Worm (Caenorhabditis elegans) whole organism, L3 larva: ENCODE results near the gene mdl-1.
A peak's percentile ranks its signal among the peaks of the same experiment; 100 is the strongest.

ENCODE experiments used
- R02D3.7 ChIP-seq: fragments of 150-350 bp; optimal IDR thresholded peaks from 2 replicates; lab custom pipeline; 2014; ENCODE audit warnings: missing biosample characterization, missing genetic modification characterization
- ZK546.5 ChIP-seq: sonication (generic microtip); optimal IDR thresholded peaks from 2 replicates; lab custom pipeline; 2017; ENCODE audit warnings: missing biosample characterization, missing genetic modification characterization
- aly-2 ChIP-seq: fragments of 150-350 bp; optimal IDR thresholded peaks from 2 replicates; lab custom pipeline; 2014; ENCODE audit warnings: missing biosample characterization, missing genetic modification characterization
- ama-1 ChIP-seq: fragments of 150-350 bp; optimal IDR thresholded peaks from 2 replicates; lab custom pipeline; 2018
- ceh-16 ChIP-seq: sonication (generic microtip); optimal IDR thresholded peaks from 2 replicates; lab custom pipeline; 2017; ENCODE audit warnings: missing biosample characterization, missing genetic modification characterization
- ceh-28 ChIP-seq: fragments of 150-350 bp; optimal IDR thresholded peaks from 2 replicates; lab custom pipeline; 2014; ENCODE audit warnings: missing biosample characterization, missing genetic modification reagents, missing genetic modification characterization
- ceh-82 ChIP-seq: fragments of 150-350 bp; optimal IDR thresholded peaks from 2 replicates; lab custom pipeline; 2014; ENCODE audit warnings: missing biosample characterization, missing genetic modification characterization
- ceh-9 ChIP-seq: sonication (generic microtip); optimal IDR thresholded peaks from 2 replicates; lab custom pipeline; 2018; ENCODE audit warnings: missing biosample characterization, missing genetic modification characterization
- daf-12 ChIP-seq: fragments of 150-350 bp; optimal IDR thresholded peaks from 2 replicates; lab custom pipeline; 2014; ENCODE audit warnings: missing biosample characterization, missing genetic modification reagents, missing genetic modification characterization
- egl-27 ChIP-seq: sonication (generic microtip); optimal IDR thresholded peaks from 4 replicates; lab custom pipeline; 2017; ENCODE audit warnings: missing biosample characterization, missing genetic modification reagents, missing genetic modification characterization
- egl-5 ChIP-seq: fragments of 150-350 bp; optimal IDR thresholded peaks from 2 replicates; lab custom pipeline; 2017; ENCODE audit warnings: missing biosample characterization, missing genetic modification reagents, missing genetic modification characterization, inconsistent platforms
- elt-1 ChIP-seq: fragments of 150-350 bp; optimal IDR thresholded peaks from 2 replicates; lab custom pipeline; 2014; ENCODE audit warnings: missing biosample characterization, missing genetic modification characterization
- elt-2 ChIP-seq: sonication (generic microtip); optimal IDR thresholded peaks from 2 replicates; lab custom pipeline; 2016; ENCODE audit warnings: missing genetic modification reagents, mild to moderate bottlenecking, missing genetic modification characterization, missing compliant biosample characterization
- elt-3 ChIP-seq, 3 experiments: fragments of 150-350 bp in 1 of 3; sonication (generic microtip) in 2 of 3; optimal IDR thresholded peaks; 2 replicates in 2 of 3; 4 replicates in 1 of 3; lab custom pipeline; 2014 to 2017; ENCODE audit warnings: missing biosample characterization in 3 of 3, missing genetic modification characterization in 3 of 3
- eor-1 ChIP-seq, 2 experiments: fragments of 150-350 bp; optimal IDR thresholded peaks; 2 replicates each; lab custom pipeline; 2014 to 2018; ENCODE audit warnings: missing biosample characterization in 2 of 2, missing genetic modification characterization in 2 of 2
- fkh-10 ChIP-seq: sonication (generic microtip); optimal IDR thresholded peaks from 2 replicates; lab custom pipeline; 2017; ENCODE audit warnings: missing biosample characterization, missing genetic modification reagents, missing genetic modification characterization
- fkh-2 ChIP-seq: fragments of 150-350 bp; optimal IDR thresholded peaks from 2 replicates; lab custom pipeline; 2014; ENCODE audit warnings: missing biosample characterization, missing genetic modification reagents, missing genetic modification characterization
- fos-1 ChIP-seq: fragments of 150-350 bp; optimal IDR thresholded peaks from 2 replicates; lab custom pipeline; 2014; ENCODE audit warnings: missing biosample characterization, missing genetic modification characterization
- hmg-11 ChIP-seq: sonication (generic microtip); optimal IDR thresholded peaks from 2 replicates; lab custom pipeline; 2016; ENCODE audit warnings: missing genetic modification characterization, missing compliant biosample characterization
- jun-1 ChIP-seq: fragments of 150-350 bp; optimal IDR thresholded peaks from 2 replicates; lab custom pipeline; 2014; ENCODE audit warnings: missing biosample characterization, missing genetic modification reagents, missing genetic modification characterization
- lin-15B ChIP-seq: fragments of 150-350 bp; optimal IDR thresholded peaks from 2 replicates; lab custom pipeline; 2014; ENCODE audit warnings: missing biosample characterization, missing genetic modification characterization
- lin-39 ChIP-seq: fragments of 150-350 bp; optimal IDR thresholded peaks from 2 replicates; lab custom pipeline; 2018; ENCODE audit warnings: missing biosample characterization, missing genetic modification reagents, missing genetic modification characterization
- lsy-12 ChIP-seq: sonication (generic microtip); optimal IDR thresholded peaks from 2 replicates; lab custom pipeline; 2016; ENCODE audit warnings: mild to moderate bottlenecking, missing genetic modification characterization, missing compliant biosample characterization
- mdl-1 ChIP-seq: fragments of 150-350 bp; optimal IDR thresholded peaks from 2 replicates; lab custom pipeline; 2014; ENCODE audit warnings: missing biosample characterization, missing genetic modification characterization
- mml-1 ChIP-seq: fragments of 150-350 bp; sonication (generic microtip); optimal IDR thresholded peaks from 3 replicates; lab custom pipeline; 2014; ENCODE audit warnings: missing biosample characterization, missing genetic modification characterization
- nfya-1 ChIP-seq: sonication (generic microtip); optimal IDR thresholded peaks from 2 replicates; lab custom pipeline; 2017; ENCODE audit warnings: missing genetic modification characterization, mild to moderate bottlenecking, missing compliant biosample characterization, antibody characterized with exemption, moderate library complexity; ENCODE audit not compliant: insufficient read depth
- nhr-11 ChIP-seq: fragments of 150-350 bp; optimal IDR thresholded peaks from 2 replicates; lab custom pipeline; 2014; ENCODE audit warnings: missing biosample characterization, missing genetic modification characterization
- nhr-12 ChIP-seq: fragments of 150-350 bp; optimal IDR thresholded peaks from 2 replicates; lab custom pipeline; 2014; ENCODE audit warnings: missing biosample characterization, missing genetic modification characterization
- nhr-23 ChIP-seq: fragments of 150-350 bp; optimal IDR thresholded peaks from 2 replicates; lab custom pipeline; 2014; ENCODE audit warnings: missing biosample characterization, missing genetic modification reagents, missing genetic modification characterization
- nhr-237 ChIP-seq: fragments of 150-350 bp; optimal IDR thresholded peaks from 2 replicates; lab custom pipeline; 2014; ENCODE audit warnings: missing biosample characterization, missing genetic modification characterization
- nhr-25 ChIP-seq: sonication (generic microtip); optimal IDR thresholded peaks from 2 replicates; lab custom pipeline; 2017; ENCODE audit warnings: missing biosample characterization, missing genetic modification characterization
- nhr-28 ChIP-seq: fragments of 150-350 bp; optimal IDR thresholded peaks from 2 replicates; lab custom pipeline; 2014; ENCODE audit warnings: missing biosample characterization, missing genetic modification characterization
- nhr-43 ChIP-seq: sonication (generic microtip); optimal IDR thresholded peaks from 2 replicates; lab custom pipeline; 2016; ENCODE audit warnings: mild to moderate bottlenecking, missing genetic modification characterization, missing compliant biosample characterization; ENCODE audit not compliant: poor library complexity, severe bottlenecking
- nhr-67 ChIP-seq: fragments of 150-350 bp; optimal IDR thresholded peaks from 2 replicates; lab custom pipeline; 2014; ENCODE audit warnings: missing biosample characterization, missing genetic modification characterization
- nhr-76 ChIP-seq: fragments of 150-350 bp; sonication (generic microtip); optimal IDR thresholded peaks from 5 replicates; lab custom pipeline; 2014; ENCODE audit warnings: missing biosample characterization, missing genetic modification characterization
- nhr-77 ChIP-seq: fragments of 150-350 bp; optimal IDR thresholded peaks from 2 replicates; lab custom pipeline; 2014; ENCODE audit warnings: missing biosample characterization, missing genetic modification characterization
- pha-4 ChIP-seq: fragments of 150-350 bp; optimal IDR thresholded peaks from 2 replicates; lab custom pipeline; 2014; ENCODE audit warnings: missing biosample characterization, missing genetic modification reagents, missing genetic modification characterization
- pqm-1 ChIP-seq: fragments of 150-350 bp; optimal IDR thresholded peaks from 2 replicates; lab custom pipeline; 2017; ENCODE audit warnings: missing biosample characterization, missing genetic modification characterization, inconsistent platforms
- sea-2 ChIP-seq: fragments of 150-350 bp; sonication (generic microtip); optimal IDR thresholded peaks from 4 replicates; lab custom pipeline; 2014; ENCODE audit warnings: missing biosample characterization, missing genetic modification reagents, missing genetic modification characterization
- skn-1 ChIP-seq: fragments of 150-350 bp; optimal IDR thresholded peaks from 2 replicates; lab custom pipeline; 2014; ENCODE audit warnings: missing biosample characterization, missing genetic modification characterization
- snpc-4 ChIP-seq: fragments of 150-350 bp; optimal IDR thresholded peaks from 2 replicates; lab custom pipeline; 2014; ENCODE audit warnings: missing biosample characterization, missing genetic modification characterization
- tbx-2 ChIP-seq: sonication (generic microtip); optimal IDR thresholded peaks from 2 replicates; lab custom pipeline; 2016; ENCODE audit warnings: mild to moderate bottlenecking, missing genetic modification characterization, missing compliant biosample characterization
- unc-39 ChIP-seq: sonication (generic microtip); optimal IDR thresholded peaks from 4 replicates; lab custom pipeline; 2017; ENCODE audit warnings: missing biosample characterization, missing genetic modification characterization
- unc-62 ChIP-seq: fragments of 150-350 bp; sonication (generic microtip); optimal IDR thresholded peaks from 4 replicates; lab custom pipeline; 2014; ENCODE audit warnings: missing biosample characterization, missing genetic modification reagents, missing genetic modification characterization
- zag-1 ChIP-seq: fragments of 150-350 bp; optimal IDR thresholded peaks from 2 replicates; lab custom pipeline; 2014; ENCODE audit warnings: missing biosample characterization, missing genetic modification characterization
- ztf-11 ChIP-seq: fragments of 150-350 bp; optimal IDR thresholded peaks from 2 replicates; lab custom pipeline; 2014; ENCODE audit warnings: missing biosample characterization, missing genetic modification characterization
- ztf-4 ChIP-seq: fragments of 150-350 bp; optimal IDR thresholded peaks from 2 replicates; lab custom pipeline; 2014; ENCODE audit warnings: missing biosample characterization, missing genetic modification characterization

The mdl-1 gene

ce11 chrX:6733201-6733600, 8.9 kb upstream of the mdl-1 start, which contains the start of gene R03E9.2:
Gene R03E9.2 (minus strand): TSS chrX:6733301.
- TF ChIP-seq snpc-4 (tag; lab: Kevin White, UChicago) (no peak), elt-3 (tag; optimal IDR thresholded peaks at IDR 0.05; lab: Kevin White, UChicago) (no peak), nhr-237 (no peak)

DNA sequence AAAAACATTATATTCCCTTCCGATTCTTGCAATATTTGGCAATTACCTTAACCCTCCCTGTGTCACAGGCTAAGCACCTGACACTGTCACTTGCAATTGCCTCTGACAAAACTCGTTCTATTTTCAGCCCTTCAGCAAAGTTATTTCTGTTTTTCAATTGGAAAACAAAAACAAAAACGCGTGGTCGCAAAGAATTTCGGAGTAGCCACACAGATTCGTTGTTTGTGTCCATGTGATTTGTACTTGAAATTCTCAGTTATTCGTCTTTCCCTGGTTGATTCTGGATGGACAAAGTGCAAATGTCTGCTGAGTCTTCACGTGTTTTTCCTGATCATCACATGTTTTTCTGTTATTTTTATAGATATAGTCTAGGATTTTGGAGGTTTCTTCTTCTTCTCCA, 6.7 kb upstream of the mdl-1 start:
- TF ChIP-seq mdl-1 (tag; lab: Kevin White, UChicago), result peak; percentile 48
- peak; percentile 3 for TF ChIP-seq pha-4
- peak; percentile 54 for TF ChIP-seq nhr-25 (tag; lab: Kevin White, UChicago)
- TF ChIP-seq daf-12, result no peak
- peak; percentile 76 for TF ChIP-seq nhr-43 (tag; lab: Kevin White, UChicago)
- peak; percentile 20 for TF ChIP-seq lin-39
- TF ChIP-seq lsy-12 (tag; lab: Kevin White, UChicago), result peak; percentile 37
- no peak for TF ChIP-seq hmg-11
- no peak for TF ChIP-seq R02D3.7 (tag; lab: Kevin White, UChicago)
- peak; percentile 22 for TF ChIP-seq nhr-23 (tag; lab: Kevin White, UChicago)
- TF ChIP-seq nfya-1 (tag; lab: Kevin White, UChicago), result peak; percentile 51
- no peak for TF ChIP-seq ztf-11 (tag; lab: Kevin White, UChicago)

DNA sequence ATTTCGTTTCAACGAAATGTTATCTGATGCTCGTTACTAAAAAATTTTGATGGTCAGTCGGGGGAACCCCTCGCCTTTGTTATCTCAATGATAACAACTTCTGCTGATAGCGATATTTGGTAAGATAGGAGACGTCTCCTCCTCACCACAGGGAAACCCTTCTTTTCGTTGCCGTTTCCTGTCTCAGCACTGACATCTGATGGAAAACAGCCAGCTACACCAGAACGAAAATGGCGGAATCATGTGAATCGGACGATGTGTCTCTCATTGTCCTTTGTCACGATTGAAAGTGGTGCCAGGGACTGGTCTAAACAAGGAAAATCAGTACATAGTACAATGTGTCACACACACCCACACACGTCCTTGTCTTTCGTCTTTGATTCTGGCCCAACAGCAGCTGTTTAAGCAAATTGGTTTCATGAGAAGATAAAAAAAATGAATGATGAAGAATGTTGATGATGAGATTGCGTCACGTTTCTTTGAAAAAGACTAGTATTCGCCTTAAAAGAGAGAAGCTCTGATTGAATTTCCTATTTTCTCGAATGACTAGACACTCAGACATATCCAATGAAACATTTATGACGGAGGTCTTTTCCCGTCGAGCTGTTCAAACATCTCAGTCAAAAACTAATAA, 5.7 kb upstream of the mdl-1 start:
- TF ChIP-seq eor-1 (tag; optimal IDR thresholded peaks at IDR 0.05; lab: Kevin White, UChicago) (no peak), nhr-12 (no peak), lsy-12 (tag; lab: Kevin White, UChicago) (no peak), nfya-1 (tag; lab: Kevin White, UChicago) (peak; percentile 28), elt-3 (tag; optimal IDR thresholded peaks at IDR 0.05; lab: Kevin White, UChicago) (peak; percentile 84 to 98 (median 86)), nhr-67 (tag; lab: Kevin White, UChicago) (no peak), fkh-10 (GFP tag; lab: Kevin White, UChicago) (peak; percentile 90), nhr-11 (tag; lab: Kevin White, UChicago) (peak; percentile 61), lin-15B (tag; lab: Kevin White, UChicago) (no peak), nhr-76 (tag; lab: Kevin White, UChicago) (no peak), ceh-28 (no peak), skn-1 (tag; lab: Kevin White, UChicago) (peak; percentile 16), egl-5 (tag; lab: Kevin White, UChicago) (no peak), hmg-11 (no peak), ceh-16 (tag; lab: Kevin White, UChicago) (no peak), lin-39 (no peak), R02D3.7 (tag; lab: Kevin White, UChicago) (no peak), unc-39 (tag; lab: Kevin White, UChicago) (no peak), egl-27 (peak; percentile 63), daf-12 (no peak), nhr-28 (no peak), tbx-2 (tag; lab: Kevin White, UChicago) (peak; percentile 62), snpc-4 (tag; lab: Kevin White, UChicago) (no peak), fos-1 (tag; lab: Kevin White, UChicago) (no peak), nhr-77 (tag; lab: Kevin White, UChicago) (no peak), ztf-11 (tag; lab: Kevin White, UChicago) (no peak), mdl-1 (tag; lab: Kevin White, UChicago) (peak; percentile 92), ama-1 (lab: Kevin White, UChicago) (no peak), nhr-43 (tag; lab: Kevin White, UChicago) (peak; percentile 95), ztf-4 (no peak), nhr-23 (tag; lab: Kevin White, UChicago) (peak; percentile 74), ZK546.5 (no peak), pqm-1 (tag; lab: Kevin White, UChicago) (peak; percentile 46), zag-1 (tag; lab: Kevin White, UChicago) (no peak), fkh-2 (tag; lab: Kevin White, UChicago) (no peak), unc-62 (GFP tag; lab: Kevin White, UChicago) (peak; percentile 59), nhr-237 (no peak), nhr-25 (tag; lab: Kevin White, UChicago) (peak; percentile 97), elt-1 (tag; lab: Kevin White, UChicago) (peak; percentile 26), elt-2 (tag; lab: Kevin White, UChicago) (peak; percentile 94), jun-1 (tag; lab: Kevin White, UChicago) (peak; percentile 18), ceh-9 (tag; lab: Kevin White, UChicago) (no peak), ceh-82 (tag; lab: Kevin White, UChicago) (no peak), aly-2 (no peak), pha-4 (peak; percentile 28), mml-1 (tag; lab: Kevin White, UChicago) (peak; percentile 50), sea-2 (GFP tag; lab: Kevin White, UChicago) (no peak)
